Worm (Caenorhabditis elegans): Measurements from ENCODE around the gene F02A9.7.

Gene F02A9.7

ce11 chrIII:9114649-9115048 is 39.2 kb upstream of the F02A9.7 start, which contains the start of gene ZK512.1:
ZK512.1 (plus strand) TSS chrIII:9114949.
- no peak for TF ChIP-seq ceh-19 (GFP tag; optimal IDR thresholded peaks at IDR 0.05)
- TF ChIP-seq tbx-2 (tag; optimal IDR thresholded peaks at IDR 0.05) = peak; percentile 37
- TF ChIP-seq pha-4 (tag; optimal IDR thresholded peaks at IDR 0.05) = no peak
- peak; percentile 0 for TF ChIP-seq sdc-2 (tag; optimal IDR thresholded peaks at IDR 0.05)
- TF ChIP-seq ceh-34 (tag; optimal IDR thresholded peaks at IDR 0.05) = peak; percentile 3
- TF ChIP-seq nhr-11 (tag; optimal IDR thresholded peaks at IDR 0.05) = no peak
- TF ChIP-seq nhr-232 (tag; optimal IDR thresholded peaks at IDR 0.05) = no peak
- TF ChIP-seq ceh-2 (tag; optimal IDR thresholded peaks at IDR 0.05) = peak; percentile 38

- TF ChIP-seq nfya-1 (tag; optimal IDR thresholded peaks at IDR 0.05) = no peak
- TF ChIP-seq Y22D7AL.16 (tag; optimal IDR thresholded peaks at IDR 0.05) = no peak
- no peak for TF ChIP-seq ceh-34 (tag; optimal IDR thresholded peaks at IDR 0.05)
- TF ChIP-seq hlh-6 (tag; optimal IDR thresholded peaks at IDR 0.05) = no peak
- TF ChIP-seq madf-2 (tag; optimal IDR thresholded peaks at IDR 0.05) = no peak
- TF ChIP-seq K09A11.1 (tag; optimal IDR thresholded peaks at IDR 0.05; ENCODE audit: insufficient read depth) = no peak
- TF ChIP-seq pag-3 (tag; optimal IDR thresholded peaks at IDR 0.05; ENCODE audit: borderline replicate concordance) = no peak
- no peak for TF ChIP-seq pat-9 (tag; optimal IDR thresholded peaks at IDR 0.05)
- no peak for TF ChIP-seq sox-2 (GFP tag; IDR thresholded peaks at IDR 0.05)
- no peak for TF ChIP-seq pros-1 (tag; optimal IDR thresholded peaks at IDR 0.05)
- TF ChIP-seq ztf-16 (tag; optimal IDR thresholded peaks at IDR 0.05) = no peak
- TF ChIP-seq ceh-30 (tag; optimal IDR thresholded peaks at IDR 0.05) = no peak
- no peak for TF ChIP-seq unc-3 (GFP tag; conservative IDR thresholded peaks at IDR 0.05)
- TF ChIP-seq unc-3 (tag; optimal IDR thresholded peaks at IDR 0.05) = no peak
- TF ChIP-seq fkh-6 (tag; optimal IDR thresholded peaks at IDR 0.05) = no peak
- TF ChIP-seq hlh-13 (GFP tag; optimal IDR thresholded peaks at IDR 0.05) = no peak
- no peak for TF ChIP-seq unc-86 (tag; optimal IDR thresholded peaks at IDR 0.05)
- no peak for TF ChIP-seq pha-4 (tag; optimal IDR thresholded peaks at IDR 0.05)
- no peak for TF ChIP-seq ceh-22 (tag; optimal IDR thresholded peaks at IDR 0.05)
These were observed 38.6 kb upstream of the F02A9.7 start for ce11 chrIII:9114076-9114475.

DNA sequence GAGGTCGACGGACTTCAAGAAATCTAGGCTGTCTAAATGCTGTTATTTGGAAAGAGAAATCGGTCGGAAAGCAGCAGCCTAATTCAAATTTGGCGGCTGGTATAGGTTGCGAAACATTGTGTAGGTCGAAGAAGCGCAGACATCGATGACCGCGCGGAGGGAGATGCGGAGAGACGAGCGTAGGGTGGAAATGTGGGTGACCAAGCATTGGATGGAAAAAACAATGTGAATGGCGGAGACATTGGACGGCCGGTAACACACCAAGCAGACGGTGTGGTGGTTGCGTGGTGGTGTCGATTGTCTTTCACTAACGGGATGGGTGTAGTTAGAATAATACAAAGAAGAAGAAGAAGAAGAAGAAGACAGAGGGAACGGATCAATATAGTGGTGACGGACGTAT is 37.0 kb upstream of the F02A9.7 start:
- TF ChIP-seq madf-2 (tag; optimal IDR thresholded peaks at IDR 0.05) (peak; percentile 5), sdc-2 (tag; optimal IDR thresholded peaks at IDR 0.05) (peak; percentile 55), ceh-14 (tag; optimal IDR thresholded peaks at IDR 0.05) (peak; percentile 33), sox-2 (GFP tag; IDR thresholded peaks at IDR 0.05) (0 out of 2 replicates have a peak, but pooled peaks have one; percentile 1), ceh-34 (tag; optimal IDR thresholded peaks at IDR 0.05) (peak; percentile 49), C08G9.2 (tag; optimal IDR thresholded peaks at IDR 0.05) (peak; percentile 20), ref-2 (tag; optimal IDR thresholded peaks at IDR 0.05) (peak; percentile 63), tbx-2 (tag; optimal IDR thresholded peaks at IDR 0.05) (peak; percentile 37), pha-4 (tag; optimal IDR thresholded peaks at IDR 0.05) (no peak), ceh-31 (tag; optimal IDR thresholded peaks at IDR 0.05) (peak; percentile 62), unc-42 (tag; optimal IDR thresholded peaks at IDR 0.05) (peak; percentile 23), T23F11.4 (GFP tag; optimal IDR thresholded peaks at IDR 0.05) (no peak), rnt-1 (tag; optimal IDR thresholded peaks at IDR 0.05) (no peak), hlh-8 (tag; optimal IDR thresholded peaks at IDR 0.05) (no peak), hlh-6 (tag; optimal IDR thresholded peaks at IDR 0.05) (peak; percentile 57), ceh-6 (GFP tag; optimal IDR thresholded peaks at IDR 0.05) (no peak), nfya-1 (tag; optimal IDR thresholded peaks at IDR 0.05) (peak; percentile 10)

DNA sequence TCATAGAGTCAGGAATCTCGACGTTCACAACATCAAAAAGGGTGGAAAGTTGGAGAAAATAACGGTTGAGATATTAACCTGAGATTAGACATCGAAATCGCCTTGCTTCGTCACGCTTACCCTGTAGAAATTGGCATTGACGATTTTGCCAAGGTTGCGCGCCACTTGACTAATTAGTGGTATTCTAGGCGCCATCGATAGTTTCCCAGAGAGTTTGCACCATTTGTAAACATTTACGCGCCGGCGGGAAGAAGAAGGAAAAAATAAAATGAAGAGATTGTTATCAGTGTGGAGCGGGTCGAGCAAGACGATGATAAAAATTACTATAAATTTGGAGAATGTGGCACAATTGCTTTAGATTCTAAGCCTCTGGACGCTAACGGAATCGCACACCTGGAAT is 34.8 kb upstream of the F02A9.7 start:
- no peak for TF ChIP-seq ahr-1 (tag; optimal IDR thresholded peaks at IDR 0.05)
- no peak for TF ChIP-seq gmeb-2 (tag; optimal IDR thresholded peaks at IDR 0.05)
- no peak for TF ChIP-seq madf-2 (tag; optimal IDR thresholded peaks at IDR 0.05)
- TF ChIP-seq hlh-6 (tag; optimal IDR thresholded peaks at IDR 0.05) = no peak
- no peak for TF ChIP-seq pag-3 (tag; optimal IDR thresholded peaks at IDR 0.05; ENCODE audit: borderline replicate concordance)
- TF ChIP-seq nfya-1 (tag; optimal IDR thresholded peaks at IDR 0.05) = no peak
- no peak for TF ChIP-seq T23F11.4 (GFP tag; optimal IDR thresholded peaks at IDR 0.05)
- TF ChIP-seq unc-86 (tag; optimal IDR thresholded peaks at IDR 0.05) = no peak
- TF ChIP-seq ceh-6 (GFP tag; optimal IDR thresholded peaks at IDR 0.05) = no peak
- TF ChIP-seq Y22D7AL.16 (tag; optimal IDR thresholded peaks at IDR 0.05) = no peak
- no peak for TF ChIP-seq ets-4 (tag; optimal IDR thresholded peaks at IDR 0.05)
- no peak for TF ChIP-seq fax-1 (tag; optimal IDR thresholded peaks at IDR 0.05)
- no peak for TF ChIP-seq hlh-30 (tag; optimal IDR thresholded peaks at IDR 0.05; ENCODE audit: insufficient read depth)
- TF ChIP-seq syd-9 (tag; optimal IDR thresholded peaks at IDR 0.05) = no peak
- no peak for TF ChIP-seq ceh-48 (tag; optimal IDR thresholded peaks at IDR 0.05)
- TF ChIP-seq hlh-8 (tag; optimal IDR thresholded peaks at IDR 0.05) = no peak
- no peak for TF ChIP-seq F13H6.1 (tag; optimal IDR thresholded peaks at IDR 0.05)
- no peak for TF ChIP-seq pha-4 (tag; optimal IDR thresholded peaks at IDR 0.05)
- no peak for TF ChIP-seq rnt-1 (tag; optimal IDR thresholded peaks at IDR 0.05)

Measured in whole organism, late embryonic.